Worm (Caenorhabditis elegans) whole organism, L1 larva: Measurements from ENCODE around the gene C06E1.11.

Experiments used
- C16A3.4 ChIP-seq: fragments of 150-350 bp; optimal IDR thresholded peaks from 2 replicates; lab custom pipeline; 2014; ENCODE audit warnings: missing biosample characterization, missing genetic modification characterization
- C34B4.2 ChIP-seq: sonication (generic microtip); optimal IDR thresholded peaks from 2 replicates; lab custom pipeline; 2017; ENCODE audit warnings: mild to moderate bottlenecking, missing genetic modification characterization, missing compliant biosample characterization
- F16B12.6 ChIP-seq: fragments of 150-350 bp; optimal IDR thresholded peaks from 2 replicates; lab custom pipeline; 2014; ENCODE audit warnings: missing biosample characterization, missing genetic modification characterization
- aly-2 ChIP-seq: fragments of 150-350 bp; optimal IDR thresholded peaks from 2 replicates; lab custom pipeline; 2014; ENCODE audit warnings: missing biosample characterization, missing genetic modification characterization
- ama-1 ChIP-seq: fragments of 150-350 bp; optimal IDR thresholded peaks from 2 replicates; lab custom pipeline; 2014
- blmp-1 ChIP-seq: fragments of 150-350 bp; optimal IDR thresholded peaks from 2 replicates; lab custom pipeline; 2014; ENCODE audit warnings: missing biosample characterization, missing genetic modification characterization
- ceh-82 ChIP-seq, 3 experiments: fragments of 150-350 bp in 1 of 3; sonication (generic microtip) in 2 of 3; optimal IDR thresholded peaks; 2 replicates each; lab custom pipeline; 2014 to 2017; ENCODE audit warnings: missing biosample characterization in 3 of 3, missing genetic modification characterization in 3 of 3
- ceh-88 ChIP-seq: fragments of 200-800 bp; sonication (Bioruptor generic); IDR thresholded peaks from 2 replicates; pipeline ENCODE4 v1.3.6; 2022; ENCODE audit warnings: missing genetic modification characterization, missing compliant biosample characterization
- ces-1 ChIP-seq: fragments of 150-350 bp; optimal IDR thresholded peaks from 2 replicates; lab custom pipeline; 2014; ENCODE audit warnings: missing biosample characterization, missing genetic modification reagents, missing genetic modification characterization
- efl-3 ChIP-seq: fragments of 200-800 bp; sonication (Bioruptor generic); optimal IDR thresholded peaks from 2 replicates; lab custom pipeline; 2018; ENCODE audit warnings: mild to moderate bottlenecking, missing genetic modification characterization, missing compliant biosample characterization
- egl-27 ChIP-seq, 2 experiments: fragments of 150-350 bp in 1 of 2; sonication (generic microtip); optimal IDR thresholded peaks; 3 replicates each; lab custom pipeline; 2017 to 2018; ENCODE audit warnings: missing biosample characterization in 2 of 2, missing genetic modification characterization in 2 of 2, missing genetic modification reagents in 2 of 2
- elt-3 ChIP-seq, 6 experiments: fragments of 150-350 bp in 1 of 6; sonication (generic microtip); optimal IDR thresholded peaks; 2 replicates each; lab custom pipeline; 2017 to 2018; ENCODE audit warnings: missing biosample characterization in 6 of 6, missing genetic modification characterization in 6 of 6, inconsistent platforms in 1 of 6
- fkh-8 ChIP-seq: sonication (generic microtip); optimal IDR thresholded peaks from 2 replicates; lab custom pipeline; 2016; ENCODE audit warnings: mild to moderate bottlenecking, missing genetic modification characterization, missing compliant biosample characterization
- fos-1 ChIP-seq: fragments of 150-350 bp; optimal IDR thresholded peaks from 2 replicates; lab custom pipeline; 2014; ENCODE audit warnings: missing biosample characterization, missing genetic modification characterization
- grh-1 ChIP-seq: fragments of 200-800 bp; sonication (Bioruptor generic); IDR thresholded peaks from 2 replicates; pipeline ENCODE4 v1.3.6; 2022; ENCODE audit warnings: missing genetic modification reagents, missing genetic modification characterization, missing compliant biosample characterization
- hlh-4 ChIP-seq: sonication (generic microtip); optimal IDR thresholded peaks from 2 replicates; lab custom pipeline; 2016; ENCODE audit warnings: mild to moderate bottlenecking, missing genetic modification characterization, missing compliant biosample characterization
- hpl-2 ChIP-seq: fragments of 150-350 bp; optimal IDR thresholded peaks from 2 replicates; lab custom pipeline; 2014; ENCODE audit warnings: missing biosample characterization, missing genetic modification reagents, missing genetic modification characterization
- jun-1 ChIP-seq: fragments of 150-350 bp; optimal IDR thresholded peaks from 2 replicates; lab custom pipeline; 2014; ENCODE audit warnings: missing biosample characterization, missing genetic modification reagents, missing genetic modification characterization
- lin-13 ChIP-seq: fragments of 150-350 bp; optimal IDR thresholded peaks from 2 replicates; lab custom pipeline; 2014; ENCODE audit warnings: missing biosample characterization, missing genetic modification reagents, missing genetic modification characterization
- lin-15B ChIP-seq: fragments of 150-350 bp; sonication (generic microtip); optimal IDR thresholded peaks from 3 replicates; lab custom pipeline; 2014; ENCODE audit warnings: missing biosample characterization, missing genetic modification characterization
- lin-35 ChIP-seq, 2 experiments: fragments of 150-350 bp; optimal IDR thresholded peaks; 2 replicates each; lab custom pipeline; 2014; ENCODE audit warnings: missing biosample characterization in 2 of 2, missing genetic modification characterization in 2 of 2, missing genetic modification reagents in 2 of 2
- lin-39 ChIP-seq: fragments of 150-350 bp; optimal IDR thresholded peaks from 2 replicates; lab custom pipeline; 2014; ENCODE audit warnings: missing biosample characterization, missing genetic modification reagents, missing genetic modification characterization
- lsy-2 ChIP-seq, 2 experiments: fragments of 150-350 bp; optimal IDR thresholded peaks; 2 replicates each; lab custom pipeline; 2014; ENCODE audit warnings: missing biosample characterization in 2 of 2, missing genetic modification characterization in 2 of 2
- mab-9 ChIP-seq: fragments of 200-800 bp; sonication (Bioruptor generic); IDR thresholded peaks from 2 replicates; pipeline ENCODE4 v1.3.6; 2022; ENCODE audit warnings: missing genetic modification reagents, missing genetic modification characterization, missing compliant biosample characterization
- mdl-1 ChIP-seq, 2 experiments: fragments of 150-350 bp; optimal IDR thresholded peaks; 2 replicates each; lab custom pipeline; 2014 to 2017; ENCODE audit warnings: missing biosample characterization in 2 of 2, missing genetic modification characterization in 2 of 2, inconsistent platforms in 1 of 2
- mef-2 ChIP-seq: fragments of 150-350 bp; optimal IDR thresholded peaks from 2 replicates; lab custom pipeline; 2014; ENCODE audit warnings: missing biosample characterization, missing genetic modification characterization
- mep-1 ChIP-seq: fragments of 150-350 bp; optimal IDR thresholded peaks from 2 replicates; lab custom pipeline; 2014; ENCODE audit warnings: missing biosample characterization, missing genetic modification characterization
- nhr-11 ChIP-seq: fragments of 150-350 bp; optimal IDR thresholded peaks from 2 replicates; lab custom pipeline; 2014; ENCODE audit warnings: missing biosample characterization, missing genetic modification characterization
- nhr-12 ChIP-seq: sonication (generic microtip); optimal IDR thresholded peaks from 2 replicates; lab custom pipeline; 2017; ENCODE audit warnings: missing biosample characterization, missing genetic modification characterization
- nhr-237 ChIP-seq: fragments of 150-350 bp; optimal IDR thresholded peaks from 2 replicates; lab custom pipeline; 2014; ENCODE audit warnings: missing biosample characterization, missing genetic modification characterization
- nhr-28 ChIP-seq: fragments of 150-350 bp; optimal IDR thresholded peaks from 2 replicates; lab custom pipeline; 2014; ENCODE audit warnings: missing biosample characterization, missing genetic modification characterization
- nhr-76 ChIP-seq: sonication (generic microtip); optimal IDR thresholded peaks from 2 replicates; lab custom pipeline; 2017; ENCODE audit warnings: missing biosample characterization, missing genetic modification characterization
- nhr-77 ChIP-seq: fragments of 150-350 bp; optimal IDR thresholded peaks from 2 replicates; lab custom pipeline; 2014; ENCODE audit warnings: missing biosample characterization, missing genetic modification characterization
- nhr-84 ChIP-seq: sonication (generic microtip); optimal IDR thresholded peaks from 2 replicates; lab custom pipeline; 2017; ENCODE audit warnings: missing biosample characterization, missing genetic modification characterization
- nhr-85 ChIP-seq: sonication (generic microtip); peaks from one replicate; lab custom pipeline; 2016; ENCODE audit warnings: missing genetic modification characterization, inconsistent platforms, missing compliant biosample characterization
- pag-3 ChIP-seq: sonication (generic microtip); optimal IDR thresholded peaks from 2 replicates; lab custom pipeline; 2017; ENCODE audit warnings: missing genetic modification characterization, mild to moderate bottlenecking, missing compliant biosample characterization, antibody characterized with exemption, borderline replicate concordance; ENCODE audit not compliant: insufficient read depth
- pqm-1 ChIP-seq: sonication (generic microtip); optimal IDR thresholded peaks from 3 replicates; lab custom pipeline; 2017; ENCODE audit warnings: missing biosample characterization, missing genetic modification characterization
- snpc-4 ChIP-seq: fragments of 150-350 bp; optimal IDR thresholded peaks from 2 replicates; lab custom pipeline; 2014; ENCODE audit warnings: missing biosample characterization, missing genetic modification characterization
- snu-23 ChIP-seq: sonication (generic microtip); optimal IDR thresholded peaks from 2 replicates; lab custom pipeline; 2016; ENCODE audit warnings: missing genetic modification characterization, missing compliant biosample characterization
- sox-4 ChIP-seq: sonication (generic microtip); optimal IDR thresholded peaks from 2 replicates; lab custom pipeline; 2016; ENCODE audit warnings: missing genetic modification characterization, missing compliant biosample characterization
- sptf-1 ChIP-seq: fragments of 150-350 bp; optimal IDR thresholded peaks from 2 replicates; lab custom pipeline; 2014; ENCODE audit warnings: missing biosample characterization, missing genetic modification characterization
- sup-37 ChIP-seq: fragments of 200-800 bp; sonication (Bioruptor generic); optimal IDR thresholded peaks from 2 replicates; lab custom pipeline; 2018; ENCODE audit warnings: mild to moderate bottlenecking, missing genetic modification characterization, missing compliant biosample characterization
- tlp-1 ChIP-seq: fragments of 150-350 bp; optimal IDR thresholded peaks from 2 replicates; lab custom pipeline; 2014; ENCODE audit warnings: missing biosample characterization, missing genetic modification characterization
- unc-30 ChIP-seq: sonication (generic microtip); optimal IDR thresholded peaks from 2 replicates; lab custom pipeline; 2017; ENCODE audit warnings: missing biosample characterization, missing genetic modification characterization
- unc-98 ChIP-seq: fragments of 200-800 bp; sonication (Bioruptor generic); IDR thresholded peaks from 2 replicates; pipeline ENCODE4 v1.3.6; 2022; ENCODE audit warnings: missing genetic modification characterization, missing compliant biosample characterization
- xbp-1 ChIP-seq: sonication (generic microtip); optimal IDR thresholded peaks from 2 replicates; lab custom pipeline; 2016; ENCODE audit warnings: missing genetic modification characterization, missing compliant biosample characterization
- zip-4 ChIP-seq: fragments of 200-800 bp; sonication (Bioruptor generic); optimal IDR thresholded peaks from 2 replicates; lab custom pipeline; 2018; ENCODE audit warnings: mild to moderate bottlenecking, missing genetic modification characterization, moderate library complexity, missing compliant biosample characterization
- ztf-11 ChIP-seq, 2 experiments: sonication (generic microtip); optimal IDR thresholded peaks; 2 replicates each; lab custom pipeline; 2016 to 2017; ENCODE audit warnings: missing genetic modification characterization in 2 of 2, missing biosample characterization in 1 of 2, missing compliant biosample characterization in 1 of 2

C06E1.11 gene

ce11 chrIII:8653875-8654386 is 37.4 kb upstream of the C06E1.11 start, which contains the start of gene F22B7.9 (continued):
- 0 out of 2 replicates have a peak, but pooled peaks have one; percentile 12 for TF ChIP-seq ceh-88 (GFP tag; lab: Robert Waterston, UW)
- TF ChIP-seq snpc-4 (tag; lab: Kevin White, UChicago): no peak
- TF ChIP-seq egl-27 (tag; optimal IDR thresholded peaks at IDR 0.05; lab: Kevin White, UChicago): no peak
- TF ChIP-seq blmp-1 (tag; lab: Kevin White, UChicago): no peak
- no peak for TF ChIP-seq unc-30 (tag; lab: Kevin White, UChicago)
- no peak for TF ChIP-seq xbp-1 (tag; lab: Kevin White, UChicago)
- no peak for TF ChIP-seq nhr-84 (tag; lab: Kevin White, UChicago)
- no peak for TF ChIP-seq nhr-28

ce11 chrIII:8653457-8653856 is 37.0 kb upstream of the C06E1.11 start:
- TF ChIP-seq ceh-88 (GFP tag; lab: Robert Waterston, UW): no peak
- no peak for TF ChIP-seq nhr-12
- no peak for TF ChIP-seq nhr-77 (tag; lab: Kevin White, UChicago)
- no peak for TF ChIP-seq sptf-1 (tag; lab: Kevin White, UChicago)
- no peak for TF ChIP-seq elt-3 (tag; optimal IDR thresholded peaks at IDR 0.05; lab: Kevin White, UChicago)
- TF ChIP-seq mef-2: no peak
- no peak for TF ChIP-seq zip-4 (GFP tag; lab: Kevin White, UChicago)
- no peak for TF ChIP-seq blmp-1 (tag; lab: Kevin White, UChicago)
- TF ChIP-seq pag-3 (tag; lab: Kevin White, UChicago): no peak
- no peak for TF ChIP-seq hlh-4
- no peak for TF ChIP-seq unc-30 (tag; lab: Kevin White, UChicago)
- no peak for TF ChIP-seq F16B12.6 (tag; lab: Kevin White, UChicago)
- no peak for TF ChIP-seq aly-2
- no peak for TF ChIP-seq C16A3.4 (tag; lab: Kevin White, UChicago)
- no peak for TF ChIP-seq nhr-85 (tag; lab: Kevin White, UChicago)
- TF ChIP-seq mdl-1 (tag; optimal IDR thresholded peaks at IDR 0.05; lab: Kevin White, UChicago): no peak

ce11 chrIII:8652922-8653321 is 36.4 kb upstream of the C06E1.11 start:
- TF ChIP-seq fos-1: no peak
- no peak for TF ChIP-seq sup-37 (GFP tag; lab: Kevin White, UChicago)
- no peak for TF ChIP-seq hlh-4
- TF ChIP-seq mdl-1 (tag; optimal IDR thresholded peaks at IDR 0.05; lab: Kevin White, UChicago): peak in 1 of 2 experiments; percentile 4
- TF ChIP-seq fkh-8 (tag; lab: Kevin White, UChicago): no peak
- TF ChIP-seq mef-2: no peak
- TF ChIP-seq mab-9 (GFP tag; lab: Robert Waterston, UW): no peak
- TF ChIP-seq ceh-82 (tag; optimal IDR thresholded peaks at IDR 0.05; lab: Kevin White, UChicago): no peak
- peak; percentile 23 to 45 for TF ChIP-seq lsy-2 (tag; optimal IDR thresholded peaks at IDR 0.05; lab: Kevin White, UChicago)
- no peak for TF ChIP-seq pqm-1
- no peak for TF ChIP-seq hpl-2 (GFP tag; lab: Kevin White, UChicago)
- no peak for TF ChIP-seq ces-1 (GFP tag; lab: Kevin White, UChicago)
- TF ChIP-seq C16A3.4 (tag; lab: Kevin White, UChicago): peak; percentile 23
- TF ChIP-seq unc-98 (GFP tag; lab: Robert Waterston, UW): no peak
- no peak; the same call in 1 of the 2 replicates for TF ChIP-seq grh-1 (GFP tag; lab: Robert Waterston, UW)
- no peak for TF ChIP-seq tlp-1
- peak; percentile 12 for TF ChIP-seq xbp-1 (tag; lab: Kevin White, UChicago)
- TF ChIP-seq sptf-1 (tag; lab: Kevin White, UChicago): no peak
- TF ChIP-seq nhr-76: no peak
- no peak for TF ChIP-seq pag-3 (tag; lab: Kevin White, UChicago)
- TF ChIP-seq lin-35 (GFP tag; optimal IDR thresholded peaks at IDR 0.05; lab: Kevin White, UChicago): peak; percentile 27 to 62
- TF ChIP-seq lin-39 (tag; lab: Kevin White, UChicago): no peak
- no peak for TF ChIP-seq nhr-77 (tag; lab: Kevin White, UChicago)
- TF ChIP-seq efl-3 (GFP tag; lab: Kevin White, UChicago): no peak
- TF ChIP-seq lin-15B: no peak
- TF ChIP-seq nhr-28: no peak
- TF ChIP-seq nhr-12: no peak
- no peak for TF ChIP-seq egl-27 (tag; optimal IDR thresholded peaks at IDR 0.05; lab: Kevin White, UChicago)
- no peak for TF ChIP-seq unc-30 (tag; lab: Kevin White, UChicago)
- TF ChIP-seq jun-1 (tag; lab: Kevin White, UChicago): no peak
- no peak for TF ChIP-seq ztf-11 (tag; optimal IDR thresholded peaks at IDR 0.05; lab: Kevin White, UChicago)
- no peak for TF ChIP-seq ceh-88 (GFP tag; lab: Robert Waterston, UW)
- no peak for TF ChIP-seq nhr-11 (tag; lab: Kevin White, UChicago)
- TF ChIP-seq lin-13: peak; percentile 12
- no peak for TF ChIP-seq mep-1
- no peak for TF ChIP-seq nhr-237
- no peak for TF ChIP-seq C34B4.2 (tag; lab: Kevin White, UChicago)
- TF ChIP-seq snu-23: peak; percentile 46
- TF ChIP-seq ama-1 (lab: Kevin White, UChicago): peak; percentile 1
- no peak for TF ChIP-seq sox-4 (tag; lab: Kevin White, UChicago)
